Fruit fly (Drosophila melanogaster) whole organism, wandering third instar larva: ENCODE measurements around the gene Sdr.
A peak's percentile ranks its signal among the peaks of the same experiment; 100 is the strongest.

ENCODE experiments used
- Abd-B ChIP-seq: fragments of >200 bp; optimal IDR thresholded peaks from 2 replicates; lab custom pipeline; 2017; ENCODE audit warnings: missing biosample characterization, missing genetic modification characterization
- CG32264 ChIP-seq: fragments of 200-800 bp; sonication (Bioruptor generic); optimal IDR thresholded peaks from 2 replicates; lab custom pipeline; 2016; ENCODE audit warnings: missing biosample characterization, missing genetic modification characterization
- CG9705 ChIP-seq: fragments of 200-800 bp; sonication (Bioruptor generic); optimal IDR thresholded peaks from 2 replicates; lab custom pipeline; 2018; ENCODE audit warnings: missing biosample characterization, mild to moderate bottlenecking, missing genetic modification characterization
- CrebA ChIP-seq: fragments of 200-800 bp; sonication (Bioruptor generic); optimal IDR thresholded peaks from 2 replicates; lab custom pipeline; 2016; ENCODE audit warnings: missing biosample characterization, mild to moderate bottlenecking, missing genetic modification characterization, borderline replicate concordance
- Dfd ChIP-seq: fragments of >200 bp; optimal IDR thresholded peaks from 2 replicates; lab custom pipeline; 2017; ENCODE audit warnings: missing biosample characterization, missing genetic modification characterization
- Dif ChIP-seq: fragments of 200-275, 200-300 bp; sonication (Bioruptor generic); optimal IDR thresholded peaks from 2 replicates; lab custom pipeline; 2018; ENCODE audit warnings: missing biosample characterization, missing genetic modification characterization; ENCODE audit not compliant: partially characterized antibody
- GATAd ChIP-seq: sonication (Bioruptor generic); optimal IDR thresholded peaks from 2 replicates; lab custom pipeline; 2016; ENCODE audit warnings: missing biosample characterization, missing genetic modification characterization
- HLH106 ChIP-seq: fragments of 200-800 bp; optimal IDR thresholded peaks from 3 replicates; lab custom pipeline; 2019; ENCODE audit warnings: missing biosample characterization, mild to moderate bottlenecking, missing genetic modification characterization, moderate library complexity
- Hnf4 ChIP-seq: fragments of 200-800 bp; sonication (Bioruptor generic); optimal IDR thresholded peaks from 2 replicates; lab custom pipeline; 2016; ENCODE audit warnings: missing biosample characterization, mild to moderate bottlenecking, missing genetic modification characterization
- Hr78 ChIP-seq: fragments of >200 bp; optimal IDR thresholded peaks from 2 replicates; lab custom pipeline; 2017; ENCODE audit warnings: missing biosample characterization, missing genetic modification characterization
- Hr83 ChIP-seq: fragments of 200-300 bp; sonication (Bioruptor generic); optimal IDR thresholded peaks from 2 replicates; lab custom pipeline; 2016; ENCODE audit warnings: missing biosample characterization, mild to moderate bottlenecking, missing genetic modification characterization, moderate library complexity; ENCODE audit not compliant: poor library complexity, severe bottlenecking
- Jra ChIP-seq: sonication (Bioruptor generic); optimal IDR thresholded peaks from 2 replicates; lab custom pipeline; 2016; ENCODE audit warnings: missing biosample characterization, missing genetic modification characterization
- Mio ChIP-seq: sonication (Bioruptor generic); optimal IDR thresholded peaks from 2 replicates; lab custom pipeline; 2016; ENCODE audit warnings: missing biosample characterization, missing genetic modification characterization
- Myc ChIP-seq: fragments of >200 bp; optimal IDR thresholded peaks from 2 replicates; lab custom pipeline; 2017
- N ChIP-seq: fragments of >200 bp; optimal IDR thresholded peaks from 2 replicates; lab custom pipeline; 2018; ENCODE audit warnings: missing biosample characterization, missing external identifiers, missing genetic modification characterization
- OdsH ChIP-seq: fragments of 200-800 bp; sonication (Bioruptor generic); optimal IDR thresholded peaks from 2 replicates; lab custom pipeline; 2016; ENCODE audit warnings: missing biosample characterization, mild to moderate bottlenecking, missing genetic modification characterization
- Rel ChIP-seq, 2 experiments: fragments of 200-800 bp; sonication (Bioruptor generic) in 1 of 2; optimal IDR thresholded peaks; 2 replicates in 1 of 2; 3 replicates in 1 of 2; lab custom pipeline; 2016 to 2019; ENCODE audit warnings: mild to moderate bottlenecking in 2 of 2, missing biosample characterization in 2 of 2, missing genetic modification characterization in 2 of 2, moderate library complexity in 1 of 2
- Sp1 ChIP-seq: fragments of 200-800 bp; sonication (Bioruptor generic); optimal IDR thresholded peaks from 3 replicates; lab custom pipeline; 2019; ENCODE audit warnings: missing biosample characterization, mild to moderate bottlenecking, missing genetic modification characterization, moderate library complexity
- Vsx2 ChIP-seq: fragments of 200-300, 225-300 bp; sonication (Bioruptor generic); optimal IDR thresholded peaks from 2 replicates; lab custom pipeline; 2018; ENCODE audit warnings: missing biosample characterization, missing genetic modification characterization; ENCODE audit not compliant: partially characterized antibody
- br ChIP-seq: fragments of 200-800 bp; sonication (Bioruptor generic); optimal IDR thresholded peaks from 2 replicates; lab custom pipeline; 2016; ENCODE audit warnings: missing biosample characterization, missing genetic modification characterization
- brk ChIP-seq: fragments of 200-800 bp; sonication (Bioruptor generic); optimal IDR thresholded peaks from 2 replicates; lab custom pipeline; 2016; ENCODE audit warnings: missing biosample characterization, mild to moderate bottlenecking, missing genetic modification characterization
- dl ChIP-seq, 2 experiments: fragments of 175-275, 200-275 bp in 1 of 2; fragments of 200-275 bp in 1 of 2; sonication (Bioruptor generic); optimal IDR thresholded peaks; lab custom pipeline; 2018; ENCODE audit warnings: mild to moderate bottlenecking in 2 of 2, missing biosample characterization in 2 of 2, missing genetic modification characterization in 2 of 2, moderate library complexity in 2 of 2; ENCODE audit not compliant: partially characterized antibody in 2 of 2, insufficient read depth in 1 of 2
- dmrt93B ChIP-seq: fragments of 200-800 bp; sonication (Bioruptor generic); optimal IDR thresholded peaks from 2 replicates; lab custom pipeline; 2018; ENCODE audit warnings: missing biosample characterization, mild to moderate bottlenecking, missing genetic modification characterization
- dsf ChIP-seq: sonication (Bioruptor generic); optimal IDR thresholded peaks from 2 replicates; lab custom pipeline; 2016; ENCODE audit warnings: missing biosample characterization, missing genetic modification characterization, borderline replicate concordance
- ey ChIP-seq: fragments of 200-800 bp; sonication (Bioruptor generic); optimal IDR thresholded peaks from 2 replicates; lab custom pipeline; 2016; ENCODE audit warnings: missing biosample characterization, missing genetic modification characterization
- foxo ChIP-seq, 2 experiments: fragments of 200-800 bp; sonication (Bioruptor generic); optimal IDR thresholded peaks; 2 replicates in 1 of 2; 3 replicates in 1 of 2; lab custom pipeline; 2016 to 2017; ENCODE audit warnings: missing biosample characterization in 2 of 2, missing genetic modification characterization in 2 of 2
- fru ChIP-seq: fragments of 200-800 bp; sonication (Bioruptor generic); optimal IDR thresholded peaks from 3 replicates; lab custom pipeline; 2016; ENCODE audit warnings: missing biosample characterization, mild to moderate bottlenecking, missing genetic modification characterization
- h ChIP-seq: fragments of 200-800 bp; sonication (Bioruptor generic); optimal IDR thresholded peaks from 3 replicates; lab custom pipeline; 2016; ENCODE audit warnings: missing biosample characterization, mild to moderate bottlenecking, missing genetic modification characterization
- jim ChIP-seq: fragments of 175-275, 200-325 bp; sonication (Bioruptor generic); optimal IDR thresholded peaks from 2 replicates; lab custom pipeline; 2016; ENCODE audit warnings: missing biosample characterization, mild to moderate bottlenecking, missing genetic modification characterization
- lola ChIP-seq: fragments of >200 bp; optimal IDR thresholded peaks from 2 replicates; lab custom pipeline; 2017; ENCODE audit warnings: missing biosample characterization, missing genetic modification characterization
- pan ChIP-seq: fragments of >200 bp; optimal IDR thresholded peaks from 2 replicates; lab custom pipeline; 2017
- psq ChIP-seq: fragments of 200-800 bp; sonication (Bioruptor generic); optimal IDR thresholded peaks from 3 replicates; lab custom pipeline; 2017; ENCODE audit warnings: missing biosample characterization, mild to moderate bottlenecking, missing genetic modification characterization, moderate library complexity
- rgr ChIP-seq: fragments of 200-800 bp; sonication (Bioruptor generic); optimal IDR thresholded peaks from 3 replicates; lab custom pipeline; 2016; ENCODE audit warnings: missing biosample characterization, mild to moderate bottlenecking, missing genetic modification characterization
- sage ChIP-seq: fragments of 200-800 bp; sonication (Bioruptor generic); optimal IDR thresholded peaks from 2 replicates; lab custom pipeline; 2016; ENCODE audit warnings: missing biosample characterization, mild to moderate bottlenecking, missing genetic modification characterization
- sv ChIP-seq: fragments of 200-800 bp; sonication (Bioruptor generic); optimal IDR thresholded peaks from 3 replicates; lab custom pipeline; 2016; ENCODE audit warnings: missing biosample characterization, missing genetic modification characterization
- tai ChIP-seq: sonication (Bioruptor generic); optimal IDR thresholded peaks from 2 replicates; lab custom pipeline; 2016; ENCODE audit warnings: missing biosample characterization, missing genetic modification characterization
- usp ChIP-seq: fragments of >200 bp; optimal IDR thresholded peaks from 2 replicates; lab custom pipeline; 2017; ENCODE audit warnings: missing biosample characterization, missing genetic modification characterization
- woc ChIP-seq: sonication (Bioruptor generic); optimal IDR thresholded peaks from 2 replicates; lab custom pipeline; 2016; ENCODE audit warnings: missing biosample characterization, mild to moderate bottlenecking, missing genetic modification characterization

The Sdr gene

dm6 chr3R:14890064-14890709 lies 28.2 kb upstream of the Sdr start, which contains the start of the genes CycC and UQCR-C1:
Gene CycC, minus strand, starts transcription at chr3R:14890205.
Gene UQCR-C1, plus strand, starts transcription at chr3R:14890231.
- TF ChIP-seq CG32264, result no peak
- TF ChIP-seq Rel (GFP tag; optimal IDR thresholded peaks at IDR 0.05; lab: Kevin White, UChicago), result no peak
- TF ChIP-seq Rel (tag; optimal IDR thresholded peaks at IDR 0.05; lab: Kevin White, UChicago), result peak; percentile 33

- TF ChIP-seq Hnf4 (GFP tag; lab: Kevin White, UChicago), result no peak
- TF ChIP-seq N, result no peak
- peak; percentile 72 for TF ChIP-seq Sp1 (GFP tag; lab: Kevin White, UChicago)
- TF ChIP-seq sage (GFP tag; lab: Kevin White, UChicago), result no peak
- no peak for TF ChIP-seq tai (GFP tag; lab: Kevin White, UChicago)
- no peak for TF ChIP-seq GATAd (GFP tag; lab: Kevin White, UChicago)
- TF ChIP-seq pan (lab: Kevin White, UChicago), result no peak
- TF ChIP-seq Mio (GFP tag; lab: Kevin White, UChicago), result no peak
- TF ChIP-seq fru, result no peak
- TF ChIP-seq Rel (GFP tag; optimal IDR thresholded peaks at IDR 0.05; lab: Kevin White, UChicago), result no peak
- TF ChIP-seq Rel (tag; optimal IDR thresholded peaks at IDR 0.05; lab: Kevin White, UChicago), result peak; percentile 29
- peak; percentile 26 for TF ChIP-seq OdsH (GFP tag; lab: Kevin White, UChicago)
- no peak for TF ChIP-seq jim (GFP tag; lab: Kevin White, UChicago)
- TF ChIP-seq CG9705 (GFP tag; lab: Kevin White, UChicago), result peak; percentile 7
- TF ChIP-seq Vsx2 (GFP tag; lab: Kevin White, UChicago), result no peak
- no peak for TF ChIP-seq dmrt93B
- TF ChIP-seq CG32264, result no peak
- no peak for TF ChIP-seq dsf (GFP tag; lab: Kevin White, UChicago)
- peak; percentile 22 for TF ChIP-seq sv (GFP tag; lab: Kevin White, UChicago)
- TF ChIP-seq rgr (GFP tag; lab: Kevin White, UChicago), result peak; percentile 56
- TF ChIP-seq Myc (lab: Kevin White, UChicago), result no peak
- TF ChIP-seq dl (GFP tag; optimal IDR thresholded peaks at IDR 0.05; lab: Kevin White, UChicago; ENCODE audit: insufficient read depth in 1 of 2, partially characterized antibody in 2 of 2), result no peak
- no peak for TF ChIP-seq CrebA (GFP tag; lab: Kevin White, UChicago)
- no peak for TF ChIP-seq Abd-B (GFP tag; lab: Kevin White, UChicago)
- TF ChIP-seq foxo (GFP tag; optimal IDR thresholded peaks at IDR 0.05; lab: Kevin White, UChicago), result peak in 1 of 2 experiments; percentile 36
- no peak for TF ChIP-seq Dfd (GFP tag; lab: Kevin White, UChicago)
- TF ChIP-seq brk (GFP tag; lab: Kevin White, UChicago), result no peak
- no peak for TF ChIP-seq lola (GFP tag; lab: Kevin White, UChicago)
- TF ChIP-seq Jra (GFP tag; lab: Kevin White, UChicago), result no peak
- TF ChIP-seq usp (GFP tag; lab: Kevin White, UChicago), result no peak
- peak; percentile 31 for TF ChIP-seq psq (GFP tag; lab: Kevin White, UChicago)
- no peak for TF ChIP-seq Hr78
- TF ChIP-seq br (GFP tag; lab: Kevin White, UChicago), result no peak
- peak; percentile 14 for TF ChIP-seq Hr83 (GFP tag; lab: Kevin White, UChicago)
- peak; percentile 64 for TF ChIP-seq woc
- TF ChIP-seq Dif (GFP tag; lab: Kevin White, UChicago), result no peak
- TF ChIP-seq ey, result peak; percentile 47
- peak; percentile 73 for TF ChIP-seq HLH106 (tag; lab: Kevin White, UChicago)
- TF ChIP-seq h (GFP tag; lab: Kevin White, UChicago), result no peak
These were observed 24.3 kb upstream of the Sdr start, which contains the start of gene Dph2 for dm6 chr3R:14893791-14894782. Gene Dph2, minus strand, starts transcription at chr3R:14893954.
